Worm (Caenorhabditis elegans) whole organism, late embryonic: ENCODE data around the gene col-41.

Experiments
- C08G9.2 ChIP-seq: sonication (generic microtip); optimal IDR thresholded peaks from 2 replicates; lab custom pipeline; 2016; ENCODE audit warnings: mild to moderate bottlenecking, missing genetic modification characterization, moderate library complexity, missing compliant biosample characterization
- C38D4.7 ChIP-seq: fragments of 200-800 bp; sonication (Bioruptor generic); optimal IDR thresholded peaks from 2 replicates; lab custom pipeline; 2018; ENCODE audit warnings: mild to moderate bottlenecking, missing genetic modification characterization, moderate library complexity, missing compliant biosample characterization
- T23F11.4 ChIP-seq: fragments of 200-800 bp; sonication (Bioruptor generic); optimal IDR thresholded peaks from 2 replicates; lab custom pipeline; 2018; ENCODE audit warnings: mild to moderate bottlenecking, missing genetic modification characterization, missing compliant biosample characterization
- Y22D7AL.16 ChIP-seq: sonication (generic microtip); optimal IDR thresholded peaks from 2 replicates; lab custom pipeline; 2016; ENCODE audit warnings: missing genetic modification characterization, missing compliant biosample characterization
- ceh-18 ChIP-seq: sonication (generic microtip); optimal IDR thresholded peaks from 2 replicates; lab custom pipeline; 2016; ENCODE audit warnings: missing genetic modification characterization, missing compliant biosample characterization
- ceh-22 ChIP-seq: sonication (generic microtip); optimal IDR thresholded peaks from 2 replicates; lab custom pipeline; 2017; ENCODE audit warnings: missing biosample characterization, missing genetic modification characterization
- ceh-24 ChIP-seq: sonication (generic microtip); optimal IDR thresholded peaks from 2 replicates; lab custom pipeline; 2016; ENCODE audit warnings: mild to moderate bottlenecking, missing genetic modification characterization, missing compliant biosample characterization
- ceh-30 ChIP-seq: fragments of 150-350 bp; optimal IDR thresholded peaks from 2 replicates; lab custom pipeline; 2014; ENCODE audit warnings: missing biosample characterization, missing genetic modification characterization
- ceh-34 ChIP-seq: sonication (generic microtip); optimal IDR thresholded peaks from 2 replicates; lab custom pipeline; 2016; ENCODE audit warnings: mild to moderate bottlenecking, missing genetic modification characterization, missing compliant biosample characterization
- ceh-6 ChIP-seq: fragments of 200-800 bp; sonication (Bioruptor generic); optimal IDR thresholded peaks from 2 replicates; lab custom pipeline; 2018; ENCODE audit warnings: mild to moderate bottlenecking, missing genetic modification characterization, missing compliant biosample characterization
- ceh-9 ChIP-seq: sonication (generic microtip); optimal IDR thresholded peaks from 2 replicates; lab custom pipeline; 2016; ENCODE audit warnings: mild to moderate bottlenecking, missing genetic modification characterization, inconsistent platforms, missing compliant biosample characterization
- che-1 ChIP-seq: sonication (generic microtip); optimal IDR thresholded peaks from 2 replicates; lab custom pipeline; 2016; ENCODE audit warnings: mild to moderate bottlenecking, missing genetic modification characterization, missing compliant biosample characterization
- dmd-4 ChIP-seq: sonication (generic microtip); optimal IDR thresholded peaks from 2 replicates; lab custom pipeline; 2016; ENCODE audit warnings: borderline replicate concordance, missing genetic modification characterization, missing compliant biosample characterization
- elt-4 ChIP-seq: sonication (generic microtip); optimal IDR thresholded peaks from 2 replicates; lab custom pipeline; 2016; ENCODE audit warnings: missing genetic modification characterization, missing compliant biosample characterization
- ets-4 ChIP-seq: sonication (generic microtip); optimal IDR thresholded peaks from 2 replicates; lab custom pipeline; 2016; ENCODE audit warnings: missing genetic modification characterization, missing compliant biosample characterization
- eyg-1 ChIP-seq: sonication (generic microtip); optimal IDR thresholded peaks from 2 replicates; lab custom pipeline; 2016; ENCODE audit warnings: missing genotype, missing genetic modification characterization, missing compliant biosample characterization
- fax-1 ChIP-seq: sonication (generic microtip); optimal IDR thresholded peaks from 2 replicates; lab custom pipeline; 2016; ENCODE audit warnings: missing genotype, missing genetic modification characterization, missing compliant biosample characterization
- fkh-6 ChIP-seq: sonication (generic microtip); optimal IDR thresholded peaks from 2 replicates; lab custom pipeline; 2016; ENCODE audit warnings: missing genetic modification characterization, missing compliant biosample characterization
- hlh-13 ChIP-seq: fragments of 200-800 bp; sonication (Bioruptor generic); optimal IDR thresholded peaks from 2 replicates; lab custom pipeline; 2018; ENCODE audit warnings: mild to moderate bottlenecking, missing genetic modification characterization, missing compliant biosample characterization
- lim-6 ChIP-seq: sonication (generic microtip); optimal IDR thresholded peaks from 2 replicates; lab custom pipeline; 2016; ENCODE audit warnings: missing genetic modification characterization, missing compliant biosample characterization
- lin-11 ChIP-seq: fragments of 200-800 bp; sonication (Bioruptor generic); optimal IDR thresholded peaks from 2 replicates; lab custom pipeline; 2018; ENCODE audit warnings: mild to moderate bottlenecking, missing genetic modification characterization, missing compliant biosample characterization
- nfya-1 ChIP-seq: sonication (generic microtip); optimal IDR thresholded peaks from 2 replicates; lab custom pipeline; 2017; ENCODE audit warnings: missing genetic modification characterization, mild to moderate bottlenecking, missing compliant biosample characterization, antibody characterized with exemption, moderate library complexity
- nhr-11 ChIP-seq: fragments of 150-350 bp; optimal IDR thresholded peaks from 2 replicates; lab custom pipeline; 2014; ENCODE audit warnings: missing biosample characterization, missing genetic modification characterization
- npax-4 ChIP-seq: sonication (generic microtip); optimal IDR thresholded peaks from 2 replicates; lab custom pipeline; 2016; ENCODE audit warnings: missing genetic modification characterization, missing compliant biosample characterization
- odd-2 ChIP-seq: sonication (generic microtip); optimal IDR thresholded peaks from 2 replicates; lab custom pipeline; 2017; ENCODE audit warnings: antibody characterized with exemption, mild to moderate bottlenecking, missing genetic modification characterization, missing compliant biosample characterization
- pag-3 ChIP-seq: sonication (generic microtip); optimal IDR thresholded peaks from 2 replicates; lab custom pipeline; 2016; ENCODE audit warnings: missing compliant biosample characterization, missing genetic modification characterization, borderline replicate concordance
- pat-9 ChIP-seq: fragments of 200-800 bp; sonication (Bioruptor generic); optimal IDR thresholded peaks from 2 replicates; lab custom pipeline; 2018; ENCODE audit warnings: mild to moderate bottlenecking, missing genetic modification characterization, moderate library complexity, missing compliant biosample characterization
- pax-1 ChIP-seq: fragments of 150-350 bp; optimal IDR thresholded peaks from 2 replicates; lab custom pipeline; 2014; ENCODE audit warnings: missing biosample characterization, missing genetic modification characterization
- pha-2 ChIP-seq: sonication (generic microtip); optimal IDR thresholded peaks from 2 replicates; lab custom pipeline; 2017; ENCODE audit warnings: mild to moderate bottlenecking, missing genetic modification characterization, missing compliant biosample characterization
- pha-4 ChIP-seq: fragments of 150-350 bp; optimal IDR thresholded peaks from 2 replicates; lab custom pipeline; 2018; ENCODE audit warnings: missing biosample characterization, missing genetic modification reagents, missing genetic modification characterization
- pqm-1 ChIP-seq: sonication (generic microtip); optimal IDR thresholded peaks from 2 replicates; lab custom pipeline; 2016; ENCODE audit warnings: missing genetic modification characterization, missing compliant biosample characterization
- pros-1 ChIP-seq: fragments of 150-350 bp; optimal IDR thresholded peaks from 2 replicates; lab custom pipeline; 2014; ENCODE audit warnings: missing biosample characterization, missing genetic modification reagents, missing genetic modification characterization
- sdc-2 ChIP-seq: sonication (generic microtip); optimal IDR thresholded peaks from 2 replicates; lab custom pipeline; 2016; ENCODE audit warnings: missing genotype, missing genetic modification characterization, missing compliant biosample characterization
- sox-4 ChIP-seq: sonication (generic microtip); optimal IDR thresholded peaks from 2 replicates; lab custom pipeline; 2017; ENCODE audit warnings: mild to moderate bottlenecking, missing genetic modification characterization, inconsistent platforms, missing compliant biosample characterization
- syd-9 ChIP-seq: sonication (generic microtip); optimal IDR thresholded peaks from 2 replicates; lab custom pipeline; 2016; ENCODE audit warnings: mild to moderate bottlenecking, missing genetic modification characterization, moderate library complexity, missing compliant biosample characterization
- tbx-2 ChIP-seq: sonication (generic microtip); optimal IDR thresholded peaks from 2 replicates; lab custom pipeline; 2016; ENCODE audit warnings: missing genetic modification characterization, missing compliant biosample characterization
- zip-5 ChIP-seq: sonication (generic microtip); optimal IDR thresholded peaks from 2 replicates; lab custom pipeline; 2016; ENCODE audit warnings: missing genetic modification characterization, missing compliant biosample characterization
- ztf-16 ChIP-seq: sonication (generic microtip); optimal IDR thresholded peaks from 2 replicates; lab custom pipeline; 2017; ENCODE audit warnings: missing genetic modification characterization, missing compliant biosample characterization

The col-41 gene

DNA sequence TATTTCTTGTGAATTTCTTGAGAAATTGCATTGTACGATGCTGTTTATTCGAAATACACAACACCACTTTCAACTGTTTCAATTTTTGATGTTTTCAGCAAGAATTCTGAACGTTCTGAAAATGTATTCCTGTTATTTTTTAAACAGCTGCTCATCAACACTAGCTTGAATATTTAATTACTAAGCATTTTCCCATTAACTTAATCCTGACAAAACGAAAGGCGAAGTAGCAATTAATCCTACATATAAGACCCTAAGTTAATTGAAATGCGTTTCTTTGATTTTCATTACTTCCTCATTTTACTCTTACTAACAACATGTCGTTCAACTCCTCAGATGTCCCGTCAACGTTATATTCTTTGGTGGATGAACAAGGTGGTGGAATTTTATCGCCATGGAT, 7.9 kb downstream of the col-41 start, which contains the start of gene ocr-3:
TSS of gene ocr-3 (plus strand) at position 301 of the 400 bp plus-strand sequence.
- no peak for TF ChIP-seq ceh-18 (tag; lab: Kevin White, UChicago)
- no peak for TF ChIP-seq eyg-1 (tag; lab: Kevin White, UChicago)
- no peak for TF ChIP-seq odd-2 (tag; lab: Kevin White, UChicago)
- TF ChIP-seq nhr-11 (tag; lab: Kevin White, UChicago) = no peak
- no peak for TF ChIP-seq ets-4 (tag; lab: Kevin White, UChicago)
- no peak for TF ChIP-seq T23F11.4
- TF ChIP-seq C08G9.2 (tag; lab: Kevin White, UChicago) = no peak
- no peak for TF ChIP-seq fkh-6 (tag; lab: Kevin White, UChicago)
- no peak for TF ChIP-seq pha-4 (tag; lab: Kevin White, UChicago)
- no peak for TF ChIP-seq pha-2 (tag; lab: Kevin White, UChicago)
- TF ChIP-seq syd-9 = no peak
- TF ChIP-seq ceh-34 (tag; lab: Kevin White, UChicago) = no peak
- no peak for TF ChIP-seq ceh-24
- no peak for TF ChIP-seq hlh-13 (GFP tag; lab: Kevin White, UChicago)
- no peak for TF ChIP-seq ztf-16 (tag; lab: Kevin White, UChicago)

ce11 chrX:15167692-15168091, 8.6 kb downstream of the col-41 start:
- no peak for TF ChIP-seq tbx-2 (tag; lab: Kevin White, UChicago)
- TF ChIP-seq ceh-6 (GFP tag; lab: Kevin White, UChicago) = no peak
- no peak for TF ChIP-seq lin-11 (tag; lab: Kevin White, UChicago)
- TF ChIP-seq pqm-1 (tag; lab: Kevin White, UChicago) = no peak
- TF ChIP-seq pros-1 (tag; lab: Kevin White, UChicago) = no peak
- TF ChIP-seq ceh-22 (tag; lab: Kevin White, UChicago) = no peak

ce11 chrX:15166122-15166521, 10.2 kb downstream of the col-41 start, which contains the start of gene T10B10.8:
Gene T10B10.8, minus strand, starts transcription at chrX:15166222.
- TF ChIP-seq C38D4.7 (no peak), nfya-1 (tag; lab: Kevin White, UChicago) (no peak), pat-9 (tag; lab: Kevin White, UChicago) (no peak), dmd-4 (tag; lab: Kevin White, UChicago) (no peak), pag-3 (no peak)
- TF ChIP-seq, all 69 proteins: peak for 0

ce11 chrX:15164108-15164507, 12.2 kb downstream of the col-41 start, which contains the start of gene T10B10.9:
Gene T10B10.9, plus strand, starts transcription at chrX:15164408.
- TF ChIP-seq nfya-1 (tag; lab: Kevin White, UChicago) (no peak), ztf-16 (tag; lab: Kevin White, UChicago) (no peak), fax-1 (tag; lab: Kevin White, UChicago) (no peak), pax-1 (tag; lab: Kevin White, UChicago) (no peak), pqm-1 (tag; lab: Kevin White, UChicago) (no peak), lim-6 (tag; lab: Kevin White, UChicago) (no peak), dmd-4 (tag; lab: Kevin White, UChicago) (no peak), che-1 (tag; lab: Kevin White, UChicago) (no peak), zip-5 (tag; lab: Kevin White, UChicago) (no peak), pag-3 (no peak)
- TF ChIP-seq, all 69 proteins: peak for 0

DNA sequence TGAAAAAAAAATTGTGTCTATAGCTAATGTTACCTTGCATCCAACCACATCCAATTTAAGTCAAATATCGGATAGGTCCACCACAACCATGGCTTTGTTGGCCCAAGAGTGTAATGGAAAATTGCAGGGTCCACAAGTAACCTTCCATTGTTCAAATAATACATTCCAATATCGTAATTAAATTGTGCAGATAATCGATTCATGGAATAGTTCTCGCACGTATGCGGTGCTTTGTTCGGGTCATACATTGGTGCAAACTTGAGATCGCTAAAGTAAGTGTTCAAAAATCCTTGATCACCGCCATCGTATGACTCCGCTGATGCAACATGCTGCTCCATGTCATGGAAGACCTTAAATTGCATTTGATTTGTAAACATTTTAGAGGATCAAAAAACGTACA, 13.2 kb downstream of the col-41 start:
- TF ChIP-seq sox-4 (tag; lab: Kevin White, UChicago) (no peak), tbx-2 (tag; lab: Kevin White, UChicago) (no peak), pha-2 (tag; lab: Kevin White, UChicago) (no peak), nhr-11 (tag; lab: Kevin White, UChicago) (no peak), ceh-6 (GFP tag; lab: Kevin White, UChicago) (no peak), ceh-30 (tag; lab: Kevin White, UChicago) (no peak), sdc-2 (tag; lab: Kevin White, UChicago) (no peak), Y22D7AL.16 (tag; lab: Kevin White, UChicago) (no peak), lin-11 (tag; lab: Kevin White, UChicago) (no peak), elt-4 (tag; lab: Kevin White, UChicago) (no peak), ceh-9 (tag; lab: Kevin White, UChicago) (no peak), dmd-4 (tag; lab: Kevin White, UChicago) (no peak), pax-1 (tag; lab: Kevin White, UChicago) (no peak), pros-1 (tag; lab: Kevin White, UChicago) (no peak), npax-4 (tag; lab: Kevin White, UChicago) (no peak)
